Fruit fly (Drosophila melanogaster): Measurements from ENCODE around the gene Sec71.

The Sec71 gene

dm6 chr2L:13778648-13779047 lies 14.7 kb upstream of the Sec71 start (continued):
- peak; percentile 55 for TF ChIP-seq ewg (GFP tag; optimal IDR thresholded peaks at IDR 0.05)
- no peak for TF ChIP-seq Dip3 (GFP tag; optimal IDR thresholded peaks at IDR 0.05)
- TF ChIP-seq Dbx (GFP tag; IDR thresholded peaks at IDR 0.05): no peak; the same call in 2 of the 3 replicates
- TF ChIP-seq ato (GFP tag; IDR thresholded peaks at IDR 0.05; ENCODE audit: partially characterized antibody): no peak
- TF ChIP-seq luna (GFP tag; optimal IDR thresholded peaks at IDR 0.05): no peak
- peak; percentile 32 for TF ChIP-seq CG8944 (GFP tag; optimal IDR thresholded peaks at IDR 0.05)
- peak; percentile 66 for TF ChIP-seq D19A (tag; optimal IDR thresholded peaks at IDR 0.05)
- peak; percentile 37 for TF ChIP-seq CG1233 (GFP tag; optimal IDR thresholded peaks at IDR 0.05)
- peak; percentile 49 for TF ChIP-seq CG3407 (GFP tag; optimal IDR thresholded peaks at IDR 0.05)
- TF ChIP-seq CG7556 (GFP tag; optimal IDR thresholded peaks at IDR 0.05): peak; percentile 75
- peak; percentile 77 for TF ChIP-seq Hmr (GFP tag; optimal IDR thresholded peaks at IDR 0.05)
- peak; percentile 10 for TF ChIP-seq CG30431 (GFP tag; optimal IDR thresholded peaks at IDR 0.05)
- no peak for TF ChIP-seq zen2 (GFP tag; IDR thresholded peaks at IDR 0.05; ENCODE audit: partially characterized antibody)
- peak; percentile 8 for TF ChIP-seq CG16863 (GFP tag; optimal IDR thresholded peaks at IDR 0.05)
- peak; percentile 51 for TF ChIP-seq CG12104 (GFP tag; optimal IDR thresholded peaks at IDR 0.05)
- TF ChIP-seq CG12155 (GFP tag; optimal IDR thresholded peaks at IDR 0.05): peak; percentile 6
- no peak for TF ChIP-seq CG10462 (GFP tag; optimal IDR thresholded peaks at IDR 0.05)
- peak; percentile 66 for TF ChIP-seq org-1 (GFP tag; optimal IDR thresholded peaks at IDR 0.05)
- TF ChIP-seq CG10959 (GFP tag; IDR thresholded peaks at IDR 0.05): no peak
- TF ChIP-seq Lpt (GFP tag; optimal IDR thresholded peaks at IDR 0.05): no peak
- TF ChIP-seq CG16779 (GFP tag; IDR thresholded peaks at IDR 0.05): no peak
- no peak for TF ChIP-seq MESR4 (GFP tag; optimal IDR thresholded peaks at IDR 0.05)
- TF ChIP-seq usp (GFP tag; optimal IDR thresholded peaks at IDR 0.05): no peak
- TF ChIP-seq Ptx1 (GFP tag; IDR thresholded peaks at IDR 0.05): peak; percentile 71
- TF ChIP-seq emc (GFP tag; optimal IDR thresholded peaks at IDR 0.05): no peak
- peak; percentile 62 for TF ChIP-seq gro (GFP tag; optimal IDR thresholded peaks at IDR 0.05)
- TF ChIP-seq CG4424 (GFP tag; optimal IDR thresholded peaks at IDR 0.05): peak; percentile 45
- TF ChIP-seq Atf3 (GFP tag; optimal IDR thresholded peaks at IDR 0.05): peak; percentile 17
- TF ChIP-seq MTF-1 (GFP tag; optimal IDR thresholded peaks at IDR 0.05; ENCODE audit: borderline replicate concordance): no peak
- TF ChIP-seq CG2875 (GFP tag; optimal IDR thresholded peaks at IDR 0.05): peak; percentile 41
- TF ChIP-seq ab (GFP tag; optimal IDR thresholded peaks at IDR 0.05): no peak
- TF ChIP-seq danr (GFP tag; IDR thresholded peaks at IDR 0.05): no peak
- peak; percentile 65 for TF ChIP-seq unpg (GFP tag; optimal IDR thresholded peaks at IDR 0.05)
- no peak for TF ChIP-seq lbe (GFP tag; optimal IDR thresholded peaks at IDR 0.05)
- peak; percentile 75 for TF ChIP-seq CG17385 (GFP tag; optimal IDR thresholded peaks at IDR 0.05)
- TF ChIP-seq CG10321 (GFP tag; IDR thresholded peaks at IDR 0.05): no peak
- TF ChIP-seq CG11085 (GFP tag; IDR thresholded peaks at IDR 0.05): no peak
- TF ChIP-seq shn (GFP tag; optimal IDR thresholded peaks at IDR 0.05): no peak
- TF ChIP-seq CkIIα-i1 (GFP tag; IDR thresholded peaks at IDR 0.05): no peak
- peak; percentile 13 for TF ChIP-seq CG12236 (GFP tag; optimal IDR thresholded peaks at IDR 0.05)
- no peak for TF ChIP-seq trh (GFP tag; optimal IDR thresholded peaks at IDR 0.05)
- TF ChIP-seq mirr (GFP tag; optimal IDR thresholded peaks at IDR 0.05): no peak
- no peak for TF ChIP-seq Neu2 (GFP tag; optimal IDR thresholded peaks at IDR 0.05; ENCODE audit: borderline replicate concordance)
- TF ChIP-seq CG3726 (GFP tag; IDR thresholded peaks at IDR 0.05): no peak
- no peak for TF ChIP-seq CG10543 (GFP tag; optimal IDR thresholded peaks at IDR 0.05)
- no peak for TF ChIP-seq Dip2 (GFP tag; IDR thresholded peaks at IDR 0.05)
- TF ChIP-seq odd (GFP tag; optimal IDR thresholded peaks at IDR 0.05): peak; percentile 47
- peak; percentile 82 for TF ChIP-seq CG7839 (tag; optimal IDR thresholded peaks at IDR 0.05)
- TF ChIP-seq yki (optimal IDR thresholded peaks at IDR 0.05): no peak
- no peak for TF ChIP-seq CG4404 (GFP tag; IDR thresholded peaks at IDR 0.05)
- peak; percentile 33 to 44 for TF ChIP-seq chif (GFP tag; optimal IDR thresholded peaks at IDR 0.05)
- TF ChIP-seq nerfin-2 (GFP tag; IDR thresholded peaks at IDR 0.05; ENCODE audit: partially characterized antibody): no peak
- TF ChIP-seq gsb (GFP tag; IDR thresholded peaks at IDR 0.05): no peak

Measured in whole organism, embryonic.